Fruit fly (Drosophila melanogaster) Kc167 (cell line): ENCODE measurements around the gene CG13306.

Experiments
- Myc ChIP-seq: fragments of >200 bp; optimal IDR thresholded peaks from 2 replicates; lab custom pipeline; 2017; ENCODE audit warnings: missing external identifiers
- Sin3A ChIP-seq: fragments of >200 bp; optimal IDR thresholded peaks from 2 replicates; lab custom pipeline; 2018; ENCODE audit warnings: missing external identifiers
- h ChIP-seq: fragments of >200 bp; optimal IDR thresholded peaks from 3 replicates; lab custom pipeline; 2018; ENCODE audit warnings: missing external identifiers
- insv ChIP-seq: fragments of >200 bp; optimal IDR thresholded peaks from 3 replicates; lab custom pipeline; 2018; ENCODE audit warnings: missing external identifiers
- psq ChIP-seq: fragments of >200 bp; optimal IDR thresholded peaks from 2 replicates; lab custom pipeline; 2017; ENCODE audit warnings: missing external identifiers
- ttk ChIP-seq: sonication (Bioruptor generic); optimal IDR thresholded peaks from 2 replicates; lab custom pipeline; 2017; ENCODE audit warnings: missing external identifiers

dm6 chr3L:8748323-8748722 lies 1.2 kb downstream of the CG13306 start:
- TF ChIP-seq h (lab: Kevin White, UChicago) (no peak), psq (lab: Kevin White, UChicago) (no peak), Myc (lab: Kevin White, UChicago) (no peak), insv (no peak), Sin3A (no peak), ttk (lab: Kevin White, UChicago) (no peak)
